Fruit fly (Drosophila melanogaster) whole organism, prepupa: ENCODE data around the gene Obp93a.
A peak's percentile ranks its signal among the peaks of the same experiment; 100 is the strongest.

Experiments used
- CG10669 ChIP-seq: fragments of 200-800 bp; sonication (Bioruptor generic); optimal IDR thresholded peaks from 3 replicates; lab custom pipeline; 2018; ENCODE audit warnings: missing biosample characterization, mild to moderate bottlenecking, missing genetic modification characterization, moderate library complexity
- CG11294 ChIP-seq: fragments of 200-800 bp; sonication (Bioruptor generic); IDR thresholded peaks from 2 replicates; pipeline ENCODE4 v1.3.6; 2022; ENCODE audit warnings: missing biosample characterization, missing genetic modification characterization
- CG11762 ChIP-seq: fragments of 200-800 bp; sonication (Bioruptor generic); optimal IDR thresholded peaks from 3 replicates; lab custom pipeline; 2016; ENCODE audit warnings: missing biosample characterization, missing genetic modification characterization; ENCODE audit not compliant: insufficient read depth
- CG11902 ChIP-seq: fragments of 200-800 bp; sonication (Bioruptor generic); optimal IDR thresholded peaks from 3 replicates; lab custom pipeline; 2016; ENCODE audit warnings: missing biosample characterization, missing genetic modification characterization
- CG15336 ChIP-seq: fragments of 200-800 bp; sonication (Bioruptor generic); IDR thresholded peaks from 2 replicates; pipeline ENCODE4 v1.3.6; 2022; ENCODE audit warnings: missing biosample characterization, missing genetic modification characterization
- CG16779 ChIP-seq: fragments of 200-800 bp; sonication (Bioruptor generic); optimal IDR thresholded peaks from 3 replicates; lab custom pipeline; 2017; ENCODE audit warnings: missing biosample characterization, mild to moderate bottlenecking, missing genetic modification characterization
- CG3032 ChIP-seq: fragments of 200-800 bp; optimal IDR thresholded peaks from 2 replicates; lab custom pipeline; 2019; ENCODE audit warnings: missing biosample characterization, mild to moderate bottlenecking, missing genetic modification characterization, moderate library complexity
- CG31627 ChIP-seq: fragments of 200-800 bp; sonication (Bioruptor generic); optimal IDR thresholded peaks from 3 replicates; lab custom pipeline; 2016; ENCODE audit warnings: missing biosample characterization, missing genetic modification characterization
- CG32006 ChIP-seq: fragments of 200-800 bp; sonication (Bioruptor generic); optimal IDR thresholded peaks from 3 replicates; lab custom pipeline; 2017; ENCODE audit warnings: missing biosample characterization, mild to moderate bottlenecking, missing genetic modification characterization
- CG3919 ChIP-seq: fragments of 200-800 bp; sonication (Bioruptor generic); optimal IDR thresholded peaks from 3 replicates; lab custom pipeline; 2016; ENCODE audit warnings: missing biosample characterization, missing genetic modification characterization
- CG4318 ChIP-seq: fragments of 200-800 bp; sonication (Bioruptor generic); optimal IDR thresholded peaks from 3 replicates; lab custom pipeline; 2017; ENCODE audit warnings: missing biosample characterization, mild to moderate bottlenecking, missing genetic modification characterization
- CG6163 ChIP-seq: fragments of 200-800 bp; sonication (Bioruptor generic); IDR thresholded peaks from 3 replicates; pipeline ENCODE4 v1.3.6; 2022; ENCODE audit warnings: missing biosample characterization, missing genetic modification characterization
- CG6792 ChIP-seq: fragments of 200-800 bp; sonication (Bioruptor generic); optimal IDR thresholded peaks from 3 replicates; lab custom pipeline; 2016; ENCODE audit warnings: missing biosample characterization, missing genetic modification characterization
- CG6808 ChIP-seq: fragments of 200-800 bp; sonication (Bioruptor generic); optimal IDR thresholded peaks from 3 replicates; lab custom pipeline; 2017; ENCODE audit warnings: missing biosample characterization, missing genetic modification characterization, mild to moderate bottlenecking, moderate library complexity, missing genetic modification reagents
- CG6854 ChIP-seq: fragments of 200-800 bp; sonication (Bioruptor generic); optimal IDR thresholded peaks from 2 replicates; lab custom pipeline; 2017; ENCODE audit warnings: missing biosample characterization, mild to moderate bottlenecking, missing genetic modification characterization
- CG7368 ChIP-seq: fragments of 200-800 bp; sonication (Bioruptor generic); optimal IDR thresholded peaks from 3 replicates; lab custom pipeline; 2016; ENCODE audit warnings: missing biosample characterization, missing genetic modification characterization
- CG8319 ChIP-seq: fragments of 200-800 bp; sonication (Bioruptor generic); optimal IDR thresholded peaks from 3 replicates; lab custom pipeline; 2016; ENCODE audit warnings: missing biosample characterization, missing genetic modification characterization
- CG8632 ChIP-seq: fragments of 200-800 bp; sonication (Bioruptor generic); optimal IDR thresholded peaks from 3 replicates; lab custom pipeline; 2016; ENCODE audit warnings: missing biosample characterization, missing genetic modification characterization
- Eip75B ChIP-seq: fragments of 200-800 bp; sonication (Bioruptor generic); optimal IDR thresholded peaks from 3 replicates; lab custom pipeline; 2016; ENCODE audit warnings: missing biosample characterization, missing genetic modification characterization
- Eip78C ChIP-seq: fragments of 200-800 bp; sonication (Bioruptor generic); peaks from one replicate; lab custom pipeline; 2016; ENCODE audit warnings: missing biosample characterization, missing genetic modification characterization
- Eip93F ChIP-seq: fragments of 200-800 bp; sonication (Bioruptor generic); optimal IDR thresholded peaks from 2 replicates; lab custom pipeline; 2016; ENCODE audit warnings: missing biosample characterization, mild to moderate bottlenecking, missing genetic modification characterization
- Ets96B ChIP-seq: fragments of 200-800 bp; optimal IDR thresholded peaks from 2 replicates; lab custom pipeline; 2019; ENCODE audit warnings: missing biosample characterization, mild to moderate bottlenecking, missing genetic modification characterization, moderate library complexity
- Gug ChIP-seq: fragments of 200-800 bp; sonication (Bioruptor generic); IDR thresholded peaks from 2 replicates; pipeline ENCODE4 v1.3.6; 2022; ENCODE audit warnings: missing biosample characterization, missing genetic modification characterization
- Hr38 ChIP-seq: sonication (Bioruptor generic); optimal IDR thresholded peaks from 2 replicates; lab custom pipeline; 2016; ENCODE audit warnings: missing biosample characterization, missing genetic modification characterization
- Hr39 ChIP-seq: fragments of 200-800 bp; sonication (Bioruptor generic); optimal IDR thresholded peaks from 2 replicates; lab custom pipeline; 2016; ENCODE audit warnings: missing biosample characterization, missing genetic modification characterization
- Lpt ChIP-seq: fragments of 200-800 bp; sonication (Bioruptor generic); optimal IDR thresholded peaks from 3 replicates; lab custom pipeline; 2016; ENCODE audit warnings: missing biosample characterization, missing genetic modification characterization
- Sox102F ChIP-seq: fragments of 200-800 bp; sonication (Bioruptor generic); optimal IDR thresholded peaks from 2 replicates; lab custom pipeline; 2016; ENCODE audit warnings: missing biosample characterization, mild to moderate bottlenecking, missing genetic modification characterization
- Sox14 ChIP-seq: fragments of 200-800 bp; sonication (Bioruptor generic); optimal IDR thresholded peaks from 3 replicates; lab custom pipeline; 2016; ENCODE audit warnings: missing biosample characterization, missing genetic modification characterization
- Sox15 ChIP-seq: fragments of 200-800 bp; sonication (Bioruptor generic); optimal IDR thresholded peaks from 3 replicates; lab custom pipeline; 2016; ENCODE audit warnings: missing biosample characterization, missing genetic modification characterization
- achi ChIP-seq: fragments of 200-800 bp; sonication (Bioruptor generic); optimal IDR thresholded peaks from 3 replicates; lab custom pipeline; 2016; ENCODE audit warnings: missing biosample characterization, missing genetic modification characterization
- cyc ChIP-seq: fragments of 200-800 bp; sonication (Bioruptor generic); optimal IDR thresholded peaks from 3 replicates; lab custom pipeline; 2016; ENCODE audit warnings: missing biosample characterization, missing genetic modification characterization
- eg ChIP-seq: fragments of 200-800 bp; sonication (Bioruptor generic); IDR thresholded peaks from 3 replicates; pipeline ENCODE4 v1.3.6; 2022; ENCODE audit warnings: missing biosample characterization, missing genetic modification characterization
- esn ChIP-seq: fragments of 200-800 bp; sonication (Bioruptor generic); optimal IDR thresholded peaks from 2 replicates; lab custom pipeline; 2016; ENCODE audit warnings: missing biosample characterization, mild to moderate bottlenecking, missing genetic modification characterization, moderate library complexity
- fd85E ChIP-seq: fragments of 200-800 bp; sonication (Bioruptor generic); optimal IDR thresholded peaks from 3 replicates; lab custom pipeline; 2016; ENCODE audit warnings: missing biosample characterization, missing genetic modification characterization
- fkh ChIP-seq: fragments of 200-800 bp; sonication (Bioruptor generic); optimal IDR thresholded peaks from 3 replicates; lab custom pipeline; 2017; ENCODE audit warnings: missing biosample characterization, mild to moderate bottlenecking, missing genetic modification characterization, moderate library complexity
- lz ChIP-seq: fragments of 200-800 bp; sonication (Bioruptor generic); optimal IDR thresholded peaks from 3 replicates; lab custom pipeline; 2016; ENCODE audit warnings: missing biosample characterization, missing genetic modification characterization
- net ChIP-seq: fragments of 200-800 bp; sonication (Bioruptor generic); optimal IDR thresholded peaks from 3 replicates; lab custom pipeline; 2016; ENCODE audit warnings: missing biosample characterization, missing genetic modification characterization
- salr ChIP-seq, 2 experiments: fragments of 200-800 bp; sonication (Bioruptor generic); optimal IDR thresholded peaks; 3 replicates each; lab custom pipeline; 2016 to 2018; ENCODE audit warnings: missing biosample characterization in 2 of 2, missing genetic modification characterization in 2 of 2, mild to moderate bottlenecking in 1 of 2
- spab ChIP-seq: fragments of 200-800 bp; sonication (Bioruptor generic); optimal IDR thresholded peaks from 2 replicates; lab custom pipeline; 2017; ENCODE audit warnings: missing biosample characterization, mild to moderate bottlenecking, missing genetic modification characterization, missing genetic modification reagents
- ss ChIP-seq, 2 experiments: fragments of 200-800 bp; sonication (Bioruptor generic); optimal IDR thresholded peaks; 2 replicates in 1 of 2; 3 replicates in 1 of 2; lab custom pipeline; 2017 to 2018; ENCODE audit warnings: mild to moderate bottlenecking in 2 of 2, missing biosample characterization in 2 of 2, missing genetic modification characterization in 2 of 2, moderate library complexity in 1 of 2

Obp93a gene

dm6 chr3R:21138220-21138754 lies 8.8 kb upstream of the Obp93a start, which contains the start of gene meigo:
Gene meigo, plus strand, starts transcription at chr3R:21138270.
- TF ChIP-seq Eip78C (no peak), Eip75B (GFP tag; lab: Kevin White, UChicago) (no peak), CG11902 (GFP tag; lab: Kevin White, UChicago) (peak; percentile 30), CG8632 (GFP tag; lab: Kevin White, UChicago) (no peak), fkh (GFP tag; lab: Kevin White, UChicago) (peak; percentile 80), CG10669 (GFP tag; lab: Kevin White, UChicago) (no peak), CG15336 (no peak), Ets96B (tag; lab: Kevin White, UChicago) (peak; percentile 48), CG3032 (tag; lab: Kevin White, UChicago) (peak; percentile 76), eg (peak; percentile 50; the same call in 1 of the 3 replicates), CG7368 (GFP tag; lab: Kevin White, UChicago) (no peak), CG11294 (GFP tag; lab: Robert Waterston, UW) (peak; percentile 16; the same call in 1 of the 2 replicates), CG32006 (GFP tag; lab: Kevin White, UChicago) (no peak), Hr39 (peak; percentile 64), CG6808 (GFP tag; lab: Kevin White, UChicago) (no peak), Sox15 (peak; percentile 25), Eip93F (GFP tag; lab: Kevin White, UChicago) (no peak), lz (GFP tag; lab: Kevin White, UChicago) (peak; percentile 64), Sox102F (GFP tag; lab: Kevin White, UChicago) (no peak), Hr38 (no peak), CG31627 (GFP tag; lab: Kevin White, UChicago) (peak; percentile 65), CG6792 (GFP tag; lab: Kevin White, UChicago) (peak; percentile 47), esn (peak; percentile 72)

dm6 chr3R:21133951-21134350 lies 4.4 kb upstream of the Obp93a start, which contains the start of gene Usp8:
Gene Usp8, plus strand, starts transcription at chr3R:21134262.
- TF ChIP-seq CG6792 (GFP tag; lab: Kevin White, UChicago) (peak; percentile 9), fkh (GFP tag; lab: Kevin White, UChicago) (no peak), CG8319 (GFP tag; lab: Kevin White, UChicago) (no peak), Lpt (GFP tag; lab: Kevin White, UChicago) (no peak), CG11762 (GFP tag; lab: Kevin White, UChicago) (no peak), CG31627 (GFP tag; lab: Kevin White, UChicago) (no peak), fd85E (GFP tag; lab: Kevin White, UChicago) (no peak), Sox102F (GFP tag; lab: Kevin White, UChicago) (no peak), CG11294 (GFP tag; lab: Robert Waterston, UW) (no peak), salr (GFP tag; optimal IDR thresholded peaks at IDR 0.05; lab: Kevin White, UChicago) (no peak), cyc (GFP tag; lab: Kevin White, UChicago) (no peak), Gug (no peak), CG3032 (tag; lab: Kevin White, UChicago) (peak; percentile 25), CG16779 (tag; lab: Kevin White, UChicago) (no peak), Sox14 (GFP tag; lab: Kevin White, UChicago) (no peak), achi (GFP tag; lab: Kevin White, UChicago) (no peak), esn (peak; percentile 45)
- TF ChIP-seq, all 60 proteins: peak for 3

DNA sequence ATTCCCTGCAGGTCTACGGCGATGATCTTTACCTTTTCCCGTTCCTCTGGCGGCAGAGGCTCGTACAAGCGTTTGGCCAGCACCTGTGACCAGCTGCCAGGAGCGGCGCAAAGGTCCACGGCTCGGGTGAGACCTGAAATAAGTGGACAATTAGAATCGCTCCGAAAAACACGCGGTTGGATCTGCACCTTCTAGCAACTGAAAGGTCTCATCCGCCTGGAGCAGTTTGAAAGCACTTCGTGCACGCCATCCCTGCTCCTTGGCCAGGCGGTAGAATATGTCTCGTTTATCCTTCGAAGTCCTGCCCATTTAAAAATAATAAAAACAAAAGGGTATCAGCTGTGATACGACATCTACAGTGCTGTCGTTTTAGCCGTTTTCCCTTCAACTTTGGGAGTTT lies 4.0 kb upstream of the Obp93a start, which contains the start of gene Trm7-34:
Trm7-34 (minus strand) TSS at position 365 of the 400 bp plus-strand sequence.
- TF ChIP-seq CG6792 (GFP tag; lab: Kevin White, UChicago) (no peak), Lpt (GFP tag; lab: Kevin White, UChicago) (no peak), Ets96B (tag; lab: Kevin White, UChicago) (no peak), esn (no peak), spab (GFP tag; lab: Kevin White, UChicago) (no peak), CG15336 (no peak), Gug (no peak), CG6163 (GFP tag; lab: Robert Waterston, UW) (no peak), ss (GFP tag; optimal IDR thresholded peaks at IDR 0.05; lab: Kevin White, UChicago) (no peak), net (GFP tag; lab: Kevin White, UChicago) (no peak), CG3919 (GFP tag; lab: Kevin White, UChicago) (no peak), CG11294 (GFP tag; lab: Robert Waterston, UW) (no peak), Eip75B (GFP tag; lab: Kevin White, UChicago) (no peak), fd85E (GFP tag; lab: Kevin White, UChicago) (no peak), eg (no peak), CG4318 (no peak), CG6854 (GFP tag; lab: Kevin White, UChicago) (no peak)
